Worm (Caenorhabditis elegans) whole organism, L4 larva: ENCODE data around the gene vha-9.
A peak's percentile ranks its signal among the peaks of the same experiment; 100 is the strongest.

Experiments
- D1046.2 ChIP-seq: fragments of 200-800 bp; sonication (Bioruptor generic); IDR thresholded peaks from 2 replicates; pipeline ENCODE4 v1.3.6; 2022; ENCODE audit warnings: missing genetic modification characterization, missing compliant biosample characterization
- F10B5.3 ChIP-seq: sonication (generic microtip); optimal IDR thresholded peaks from 2 replicates; lab custom pipeline; 2016; ENCODE audit warnings: mild to moderate bottlenecking, missing genetic modification characterization, missing compliant biosample characterization
- F26F4.8 ChIP-seq: fragments of 200-800 bp; sonication (Bioruptor generic); conservative IDR thresholded peaks from 2 replicates; pipeline ENCODE4 v1.3.6; 2022; ENCODE audit warnings: missing genetic modification characterization, missing compliant biosample characterization
- aha-1 ChIP-seq: fragments of 150-350 bp; peaks from one replicate; lab custom pipeline; 2014; ENCODE audit warnings: missing biosample characterization, missing genetic modification characterization
- aly-2 ChIP-seq: sonication (generic microtip); optimal IDR thresholded peaks from 2 replicates; lab custom pipeline; 2018; ENCODE audit warnings: missing biosample characterization, missing genetic modification characterization
- ceh-20 ChIP-seq: fragments of 200-800 bp; sonication (Bioruptor generic); IDR thresholded peaks from 2 replicates; pipeline ENCODE4 v1.3.6; 2022; ENCODE audit warnings: missing genetic modification reagents, missing genetic modification characterization, missing compliant biosample characterization
- ceh-62 ChIP-seq: sonication (generic microtip); optimal IDR thresholded peaks from 2 replicates; lab custom pipeline; 2017; ENCODE audit warnings: missing biosample characterization, missing genetic modification characterization
- ces-1 ChIP-seq: fragments of 150-350 bp; sonication (generic microtip); optimal IDR thresholded peaks from 4 replicates; lab custom pipeline; 2014; ENCODE audit warnings: missing biosample characterization, missing genetic modification reagents, missing genetic modification characterization
- ctbp-1 ChIP-seq: fragments of 200-800 bp; sonication (Bioruptor generic); IDR thresholded peaks from 2 replicates; pipeline ENCODE4 v1.3.6; 2022; ENCODE audit warnings: missing genetic modification reagents, missing genetic modification characterization, missing compliant biosample characterization
- daf-12 ChIP-seq: fragments of 150-350 bp; optimal IDR thresholded peaks from 2 replicates; lab custom pipeline; 2014; ENCODE audit warnings: missing biosample characterization, missing genetic modification reagents, missing genetic modification characterization
- daf-16 ChIP-seq, 3 experiments: sonication (generic microtip); optimal IDR thresholded peaks; 2 replicates each; lab custom pipeline; 2016 to 2017; ENCODE audit warnings: missing genetic modification characterization in 3 of 3, missing genetic modification reagents in 3 of 3, mild to moderate bottlenecking in 2 of 3, missing compliant biosample characterization in 2 of 3, missing biosample characterization in 1 of 3, moderate library complexity in 1 of 3
- dpl-1 ChIP-seq: fragments of 150-350 bp; optimal IDR thresholded peaks from 2 replicates; lab custom pipeline; 2014; ENCODE audit warnings: missing biosample characterization, missing genetic modification reagents, missing genetic modification characterization
- dve-1 ChIP-seq: sonication (generic microtip); optimal IDR thresholded peaks from 2 replicates; lab custom pipeline; 2017; ENCODE audit warnings: antibody characterized with exemption, mild to moderate bottlenecking, missing genetic modification characterization, missing compliant biosample characterization; ENCODE audit not compliant: insufficient read depth
- hif-1 ChIP-seq, 2 experiments: sonication (generic microtip); optimal IDR thresholded peaks; 2 replicates each; lab custom pipeline; 2016 to 2017; ENCODE audit warnings: missing compliant biosample characterization in 2 of 2, missing genetic modification characterization in 2 of 2, missing genetic modification reagents in 2 of 2, missing genotype in 2 of 2, mild to moderate bottlenecking in 1 of 2
- hlh-11 ChIP-seq: fragments of 200-800 bp; sonication (Bioruptor generic); optimal IDR thresholded peaks from 2 replicates; lab custom pipeline; 2018; ENCODE audit warnings: mild to moderate bottlenecking, missing genetic modification characterization, missing compliant biosample characterization
- hlh-30 ChIP-seq: sonication (generic microtip); optimal IDR thresholded peaks from 2 replicates; lab custom pipeline; 2017; ENCODE audit warnings: antibody characterized with exemption, mild to moderate bottlenecking, missing genetic modification characterization, missing compliant biosample characterization; ENCODE audit not compliant: insufficient read depth
- lin-13 ChIP-seq: fragments of 150-350 bp; optimal IDR thresholded peaks from 2 replicates; lab custom pipeline; 2014; ENCODE audit warnings: missing biosample characterization, missing genetic modification reagents, missing genetic modification characterization
- lin-38 ChIP-seq: fragments of 200-800 bp; sonication (Bioruptor generic); IDR thresholded peaks from 2 replicates; pipeline ENCODE4 v1.3.6; 2022; ENCODE audit warnings: missing genetic modification reagents, missing genetic modification characterization, missing compliant biosample characterization
- lin-39 ChIP-seq: fragments of 150-350 bp; optimal IDR thresholded peaks from 2 replicates; lab custom pipeline; 2014; ENCODE audit warnings: missing biosample characterization, missing genetic modification reagents, missing genetic modification characterization
- mdl-1 ChIP-seq, 2 experiments: fragments of 150-350 bp in 1 of 2; sonication (generic microtip) in 1 of 2; optimal IDR thresholded peaks; 2 replicates each; lab custom pipeline; 2014 to 2017; ENCODE audit warnings: missing biosample characterization in 2 of 2, missing genetic modification characterization in 2 of 2
- mep-1 ChIP-seq: fragments of 150-350 bp; sonication (generic microtip); optimal IDR thresholded peaks from 3 replicates; lab custom pipeline; 2014; ENCODE audit warnings: missing biosample characterization, missing genetic modification characterization
- mxl-3 ChIP-seq: fragments of 200-800 bp; sonication (Bioruptor generic); optimal IDR thresholded peaks from 2 replicates; lab custom pipeline; 2018; ENCODE audit warnings: mild to moderate bottlenecking, missing genetic modification characterization, missing compliant biosample characterization
- nhr-102 ChIP-seq: sonication (generic microtip); optimal IDR thresholded peaks from 2 replicates; lab custom pipeline; 2016; ENCODE audit warnings: mild to moderate bottlenecking, missing genetic modification characterization, moderate library complexity, missing compliant biosample characterization
- nhr-111 ChIP-seq: fragments of 200-800 bp; sonication (Bioruptor generic); optimal IDR thresholded peaks from 2 replicates; lab custom pipeline; 2018; ENCODE audit warnings: mild to moderate bottlenecking, missing genetic modification characterization, missing compliant biosample characterization
- nhr-42 ChIP-seq: fragments of 200-800 bp; sonication (Bioruptor generic); IDR thresholded peaks from 2 replicates; pipeline ENCODE4 v1.3.6; 2022; ENCODE audit warnings: missing genetic modification characterization, missing compliant biosample characterization
- pha-4 ChIP-seq, 2 experiments: fragments of 150-350 bp in 1 of 2; fragments of 200-800 bp in 1 of 2; sonication (Bioruptor generic) in 1 of 2; IDR thresholded peaks in 1 of 2; optimal IDR thresholded peaks in 1 of 2; 2 replicates each; pipeline versions ENCODE4 v1.3.6 to Lab custom; 2014 to 2022; ENCODE audit warnings: missing genetic modification characterization in 2 of 2, missing genetic modification reagents in 2 of 2, missing biosample characterization in 1 of 2, missing compliant biosample characterization in 1 of 2
- pqm-1 ChIP-seq: sonication (generic microtip); optimal IDR thresholded peaks from 2 replicates; lab custom pipeline; 2017; ENCODE audit warnings: missing biosample characterization, missing genetic modification characterization
- unc-130 ChIP-seq: sonication (generic microtip); optimal IDR thresholded peaks from 2 replicates; lab custom pipeline; 2016; ENCODE audit warnings: missing genetic modification reagents, missing genetic modification characterization, missing compliant biosample characterization
- unc-62 ChIP-seq, 3 experiments: fragments of 150-350 bp in 1 of 3; sonication (generic microtip); optimal IDR thresholded peaks in 2 of 3; peaks in 1 of 3; 1 replicate in 1 of 3; 2 replicates in 2 of 3; lab custom pipeline; 2014 to 2017; ENCODE audit warnings: missing biosample characterization in 3 of 3, missing genetic modification characterization in 3 of 3, missing genetic modification reagents in 3 of 3, missing genotype in 1 of 3
- zag-1 ChIP-seq: fragments of 150-350 bp; optimal IDR thresholded peaks from 2 replicates; lab custom pipeline; 2014; ENCODE audit warnings: missing biosample characterization, missing genetic modification characterization
- zfp-2 ChIP-seq: sonication (generic microtip); optimal IDR thresholded peaks from 2 replicates; lab custom pipeline; 2016; ENCODE audit warnings: mild to moderate bottlenecking, missing genetic modification characterization, missing compliant biosample characterization
- zip-11 ChIP-seq: fragments of 200-800 bp; sonication (Bioruptor generic); IDR thresholded peaks from 2 replicates; pipeline ENCODE4 v1.3.6; 2022; ENCODE audit warnings: missing genetic modification characterization, missing compliant biosample characterization

The vha-9 gene

DNA sequence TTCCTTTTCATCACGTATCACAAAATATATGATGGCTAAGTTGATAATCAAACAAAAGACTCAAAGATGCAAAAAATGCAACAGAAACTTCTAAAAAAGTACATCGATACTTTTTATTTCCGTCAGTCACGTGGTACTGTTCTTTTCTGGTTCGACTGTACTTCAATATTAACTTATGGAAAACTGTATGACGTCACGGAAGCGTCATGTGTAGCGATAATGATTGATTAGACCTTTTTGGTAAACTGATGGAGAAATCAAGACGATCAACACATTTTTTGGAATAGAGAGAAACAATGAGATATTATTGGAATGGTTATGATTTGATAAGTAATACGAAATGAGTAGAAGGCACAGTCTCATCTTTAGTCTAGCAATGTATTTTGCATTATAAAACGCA is 9.3 kb downstream of the vha-9 start (continued):
- TF ChIP-seq ces-1 (GFP tag; lab: Kevin White, UChicago) (no peak), nhr-42 (GFP tag; lab: Robert Waterston, UW) (no peak), lin-39 (tag; lab: Kevin White, UChicago) (no peak), lin-13 (GFP tag; lab: Kevin White, UChicago) (no peak), aly-2 (no peak), nhr-102 (tag; lab: Kevin White, UChicago) (no peak), lin-38 (GFP tag; lab: Robert Waterston, UW) (no peak), mep-1 (tag; lab: Kevin White, UChicago) (no peak), dve-1 (tag; lab: Kevin White, UChicago) (no peak), zfp-2 (no peak), unc-130 (GFP tag; lab: Kevin White, UChicago) (no peak), dpl-1 (GFP tag; lab: Kevin White, UChicago) (no peak), pha-4 (GFP tag; IDR thresholded peaks at IDR 0.05; lab: Robert Waterston, UW) (no peak), pha-4 (tag; optimal IDR thresholded peaks at IDR 0.05; lab: Kevin White, UChicago) (no peak), aha-1 (tag; lab: Kevin White, UChicago) (no peak), zag-1 (tag; lab: Kevin White, UChicago) (no peak), zip-11 (no peak), F10B5.3 (no peak)

DNA sequence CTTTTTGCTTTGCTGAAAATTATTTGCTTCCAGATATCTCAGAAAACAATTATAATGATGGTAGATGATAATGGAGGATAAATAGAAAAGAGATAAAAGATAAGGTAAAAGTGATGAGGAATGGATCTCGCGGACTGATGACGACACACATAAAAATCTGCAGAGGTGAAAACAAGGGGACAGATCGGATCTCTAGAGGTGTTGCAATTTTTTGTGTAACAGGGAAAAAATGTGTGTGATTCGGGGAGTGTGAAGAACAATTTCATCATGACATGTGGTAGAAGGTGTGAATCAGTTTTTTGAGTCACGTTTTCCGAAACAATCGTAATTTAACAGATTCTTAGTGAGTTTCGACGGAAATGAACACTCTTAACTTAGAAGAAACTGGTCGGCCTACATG is 14.6 kb downstream of the vha-9 start:
- TF ChIP-seq F26F4.8 (GFP tag; lab: Robert Waterston, UW) (no peak), hif-1 (tag; optimal IDR thresholded peaks at IDR 0.05; lab: Kevin White, UChicago) (no peak), hlh-30 (tag; lab: Kevin White, UChicago) (peak; percentile 70), ceh-20 (no peak), daf-12 (tag; lab: Kevin White, UChicago) (no peak), nhr-111 (GFP tag; lab: Kevin White, UChicago) (no peak), lin-13 (GFP tag; lab: Kevin White, UChicago) (no peak), hlh-11 (tag; lab: Kevin White, UChicago) (peak; percentile 48), mxl-3 (GFP tag; lab: Kevin White, UChicago) (peak; percentile 78), mdl-1 (tag; optimal IDR thresholded peaks at IDR 0.05; lab: Kevin White, UChicago) (peak in 1 of 2 experiments; percentile 39), dpl-1 (GFP tag; lab: Kevin White, UChicago) (no peak), ctbp-1 (GFP tag; lab: Robert Waterston, UW) (no peak)

DNA sequence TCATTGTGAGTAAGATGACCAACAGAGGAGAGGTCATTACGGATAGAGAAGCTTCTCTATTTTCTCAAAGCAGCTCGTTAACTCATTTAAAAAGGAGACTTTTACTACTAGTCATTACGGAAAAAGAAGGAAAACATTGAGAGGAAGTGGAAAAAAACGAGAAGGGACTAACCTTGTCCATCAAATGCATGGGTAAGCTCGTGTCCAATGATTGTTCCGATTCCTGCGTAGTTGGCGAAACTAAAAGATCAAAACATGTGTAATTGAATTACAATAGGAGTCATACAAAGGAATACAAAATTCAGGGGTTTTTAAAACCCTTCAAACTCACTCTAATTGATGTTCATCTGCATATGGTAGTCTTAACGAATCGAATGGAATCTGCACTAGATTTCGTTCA is 18.5 kb downstream of the vha-9 start:
- TF ChIP-seq ceh-62 (tag; lab: Kevin White, UChicago) = no peak
- peak in 1 of 2 experiments; percentile 98 for TF ChIP-seq unc-62 (GFP tag; optimal IDR thresholded peaks at IDR 0.05 in 1 of 2; lab: Kevin White, UChicago)
- TF ChIP-seq unc-62 (tag; optimal IDR thresholded peaks at IDR 0.05; lab: Kevin White, UChicago) = no peak

DNA sequence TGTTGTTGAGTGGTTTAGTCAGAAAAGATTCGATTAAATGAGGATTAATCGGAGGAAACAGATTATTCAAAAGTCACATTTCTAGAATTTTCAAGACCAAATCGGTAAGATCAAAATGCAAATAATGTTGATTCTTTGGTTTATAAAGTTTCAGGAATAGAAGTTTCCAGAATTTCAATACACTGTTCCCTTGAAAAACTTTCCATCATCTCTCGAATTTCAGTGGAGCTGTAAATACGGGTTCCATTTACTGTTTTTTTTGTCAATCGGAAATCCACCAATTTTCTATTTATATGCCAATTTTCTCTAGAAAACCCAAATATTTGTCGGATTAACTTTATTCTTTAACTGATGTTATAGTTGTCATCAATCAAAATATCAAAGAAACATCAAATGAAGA is 20.4 kb downstream of the vha-9 start:
- peak; percentile 69 for TF ChIP-seq aha-1 (tag; lab: Kevin White, UChicago)
- no peak for TF ChIP-seq daf-16 (GFP tag; optimal IDR thresholded peaks at IDR 0.05; lab: Kevin White, UChicago)
- no peak for TF ChIP-seq daf-16 (tag; optimal IDR thresholded peaks at IDR 0.05; lab: Kevin White, UChicago)

DNA sequence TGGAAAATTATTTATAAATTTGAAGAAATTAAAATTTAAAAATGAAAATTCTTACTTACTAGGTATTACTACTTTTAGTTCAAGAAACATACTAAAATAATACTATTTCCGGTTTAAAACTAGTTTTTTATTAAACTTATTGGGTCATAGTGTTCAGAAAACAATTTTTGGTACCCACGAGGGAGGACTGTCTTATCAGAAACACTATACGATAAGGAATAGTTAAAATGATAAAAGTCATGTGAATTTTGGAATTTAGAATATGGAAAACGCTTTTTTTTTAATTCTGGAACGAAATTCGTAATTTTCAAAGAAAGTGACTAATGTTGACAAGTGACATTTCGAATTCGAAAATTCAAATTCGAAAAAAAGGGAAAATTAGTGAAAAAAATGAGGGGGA is 21.8 kb downstream of the vha-9 start:
- peak; percentile 17 for TF ChIP-seq dve-1 (tag; lab: Kevin White, UChicago)
- peak in 1 of 2 experiments; percentile 2 for TF ChIP-seq mdl-1 (tag; optimal IDR thresholded peaks at IDR 0.05; lab: Kevin White, UChicago)
- TF ChIP-seq pqm-1 (tag; lab: Kevin White, UChicago) = peak; percentile 27
- no peak for TF ChIP-seq D1046.2
